Fruit fly (Drosophila melanogaster): ENCODE data around the gene CG43057.

Gene CG43057

dm6 chr2L:8229628-8230027, 14.2 kb downstream of the CG43057 start (continued):
- TF ChIP-seq CG15696 (tag; optimal IDR thresholded peaks at IDR 0.05) (no peak), Dbx (GFP tag; IDR thresholded peaks at IDR 0.05) (0 out of 3 replicates have a peak, but pooled peaks have one; percentile 20), CG9932 (GFP tag; IDR thresholded peaks at IDR 0.05) (peak; percentile 45; the same call in 1 of the 2 replicates), Hr3 (GFP tag; optimal IDR thresholded peaks at IDR 0.05) (no peak), CG12155 (GFP tag; optimal IDR thresholded peaks at IDR 0.05) (no peak), Lhr (GFP tag; optimal IDR thresholded peaks at IDR 0.05) (no peak), CG3995 (GFP tag; optimal IDR thresholded peaks at IDR 0.05) (no peak), pan (optimal IDR thresholded peaks at IDR 0.05) (no peak), pan (GFP tag; optimal IDR thresholded peaks at IDR 0.05 in 1 of 2, IDR thresholded peaks at IDR 0.05 in 1 of 2) (peak in 1 of 2 experiments; percentile 69), CG7987 (GFP tag; optimal IDR thresholded peaks at IDR 0.05) (no peak), CG10267 (tag; optimal IDR thresholded peaks at IDR 0.05) (no peak), onecut (GFP tag; IDR thresholded peaks at IDR 0.05) (peak; percentile 24), crol (GFP tag; IDR thresholded peaks at IDR 0.05) (no peak), mam (GFP tag; optimal IDR thresholded peaks at IDR 0.05) (peak; percentile 14), CG10209 (GFP tag; optimal IDR thresholded peaks at IDR 0.05) (peak; percentile 0), D19B (GFP tag; optimal IDR thresholded peaks at IDR 0.05) (no peak), dpn (GFP tag; optimal IDR thresholded peaks at IDR 0.05) (no peak), vnd (GFP tag; IDR thresholded peaks at IDR 0.05; ENCODE audit: partially characterized antibody) (no peak), C15 (GFP tag; IDR thresholded peaks at IDR 0.05) (no peak), twi (tag; optimal IDR thresholded peaks at IDR 0.05) (no peak), corto (GFP tag; optimal IDR thresholded peaks at IDR 0.05) (peak; percentile 40), emc (GFP tag; optimal IDR thresholded peaks at IDR 0.05) (no peak), Atf3 (GFP tag; optimal IDR thresholded peaks at IDR 0.05) (no peak), gcm (GFP tag; optimal IDR thresholded peaks at IDR 0.05) (no peak), HLH4C (GFP tag; IDR thresholded peaks at IDR 0.05; ENCODE audit: partially characterized antibody) (no peak), trem (tag; optimal IDR thresholded peaks at IDR 0.05) (no peak), jigr1 (GFP tag; IDR thresholded peaks at IDR 0.05) (no peak), CG14050 (GFP tag; IDR thresholded peaks at IDR 0.05) (no peak; the same call in 2 of the 3 replicates), HmgD (GFP tag; optimal IDR thresholded peaks at IDR 0.05) (no peak), CG11560 (tag; IDR thresholded peaks at IDR 0.05) (no peak), Dip3 (GFP tag; optimal IDR thresholded peaks at IDR 0.05) (peak; percentile 11), CG8478 (optimal IDR thresholded peaks at IDR 0.05) (no peak), CG3838 (GFP tag; optimal IDR thresholded peaks at IDR 0.05) (no peak), CG7271 (tag; optimal IDR thresholded peaks at IDR 0.05) (no peak), pum (GFP tag; optimal IDR thresholded peaks at IDR 0.05) (no peak), bsh (GFP tag; optimal IDR thresholded peaks at IDR 0.05) (peak in 1 of 2 experiments; percentile 15), Atf6 (GFP tag; IDR thresholded peaks at IDR 0.05) (peak; percentile 60; the same call in 1 of the 2 replicates), YL-1 (GFP tag; optimal IDR thresholded peaks at IDR 0.05) (no peak), Adf1 (GFP tag; IDR thresholded peaks at IDR 0.05) (no peak), Med (GFP tag) (peak; percentile 86), Taf1 (GFP tag; IDR thresholded peaks at IDR 0.05) (no peak), cato (GFP tag; optimal IDR thresholded peaks at IDR 0.05; ENCODE audit: borderline replicate concordance) (no peak), CG15514 (GFP tag; optimal IDR thresholded peaks at IDR 0.05) (no peak), B-H2 (GFP tag; optimal IDR thresholded peaks at IDR 0.05) (no peak), CG4854 (GFP tag; optimal IDR thresholded peaks at IDR 0.05) (no peak), CG7556 (GFP tag; optimal IDR thresholded peaks at IDR 0.05) (no peak), Tbp (GFP tag; optimal IDR thresholded peaks at IDR 0.05) (no peak), Mrtf (GFP tag; IDR thresholded peaks at IDR 0.05) (no peak), sqz (GFP tag; optimal IDR thresholded peaks at IDR 0.05) (no peak), Fer2 (tag; optimal IDR thresholded peaks at IDR 0.05) (no peak), CG11093 (GFP tag; IDR thresholded peaks at IDR 0.05) (no peak), pzg (GFP tag; optimal IDR thresholded peaks at IDR 0.05) (no peak)

Measured in whole organism, embryonic.